Fruit fly (Drosophila melanogaster): Measurements from ENCODE around the gene Vps60.

Gene Vps60

dm6 chr3L:17652878-17653700 is 31.7 kb upstream of the Vps60 start (continued):
- TF ChIP-seq kay (GFP tag; optimal IDR thresholded peaks at IDR 0.05), result peak; percentile 15
- no peak for TF ChIP-seq CG31388 (GFP tag; optimal IDR thresholded peaks at IDR 0.05)
- no peak for TF ChIP-seq CG10431 (GFP tag; optimal IDR thresholded peaks at IDR 0.05)
- peak; percentile 26; the same call in 1 of the 3 replicates for TF ChIP-seq row (GFP tag; IDR thresholded peaks at IDR 0.05)
- no peak for TF ChIP-seq run (tag; optimal IDR thresholded peaks at IDR 0.05)
- TF ChIP-seq schlank (tag; optimal IDR thresholded peaks at IDR 0.05), result no peak
- TF ChIP-seq Bdp1 (GFP tag; optimal IDR thresholded peaks at IDR 0.05), result no peak
- no peak for TF ChIP-seq CG11723 (GFP tag; optimal IDR thresholded peaks at IDR 0.05)
- TF ChIP-seq CG31441 (GFP tag; IDR thresholded peaks at IDR 0.05), result no peak
- no peak for TF ChIP-seq CG3995 (GFP tag; optimal IDR thresholded peaks at IDR 0.05)
- peak; percentile 48 for TF ChIP-seq CG12299 (tag; optimal IDR thresholded peaks at IDR 0.05)
- peak; percentile 74 for TF ChIP-seq Max (GFP tag; optimal IDR thresholded peaks at IDR 0.05)
- peak; percentile 49 for TF ChIP-seq odd (GFP tag; optimal IDR thresholded peaks at IDR 0.05)
- no peak for TF ChIP-seq Hr51 (GFP tag; optimal IDR thresholded peaks at IDR 0.05)
- peak; percentile 69; the same call in 1 of the 2 replicates for TF ChIP-seq ranshi (GFP tag; IDR thresholded peaks at IDR 0.05)
- TF ChIP-seq mld (GFP tag; IDR thresholded peaks at IDR 0.05; ENCODE audit: partially characterized antibody), result no peak
- TF ChIP-seq zfh2 (GFP tag; optimal IDR thresholded peaks at IDR 0.05), result no peak
- no peak for TF ChIP-seq Dek (tag; optimal IDR thresholded peaks at IDR 0.05)
- TF ChIP-seq z (GFP tag; IDR thresholded peaks at IDR 0.05), result peak; percentile 71; the same call in 2 of the 3 replicates
- peak; percentile 64 for TF ChIP-seq H15 (GFP tag; IDR thresholded peaks at IDR 0.05)
- peak; percentile 74 for TF ChIP-seq CG3407 (GFP tag; optimal IDR thresholded peaks at IDR 0.05)
- TF ChIP-seq Lpt (GFP tag; optimal IDR thresholded peaks at IDR 0.05), result no peak
- no peak for TF ChIP-seq br (optimal IDR thresholded peaks at IDR 0.05)
- peak; percentile 70; the same call in 2 of the 3 replicates for TF ChIP-seq CG6175 (GFP tag; IDR thresholded peaks at IDR 0.05)
- no peak for TF ChIP-seq lola (GFP tag; optimal IDR thresholded peaks at IDR 0.05)
- TF ChIP-seq CG9797 (GFP tag; optimal IDR thresholded peaks at IDR 0.05), result no peak
- TF ChIP-seq CHES-1-like (GFP tag; optimal IDR thresholded peaks at IDR 0.05), result no peak
- no peak for TF ChIP-seq emc (GFP tag; optimal IDR thresholded peaks at IDR 0.05)
- TF ChIP-seq gt (GFP tag; IDR thresholded peaks at IDR 0.05), result no peak
- no peak for TF ChIP-seq wek (GFP tag; optimal IDR thresholded peaks at IDR 0.05)
- no peak for TF ChIP-seq Tbp (GFP tag; optimal IDR thresholded peaks at IDR 0.05)
- no peak for TF ChIP-seq crp (GFP tag; optimal IDR thresholded peaks at IDR 0.05)
- TF ChIP-seq CG43689 (GFP tag; IDR thresholded peaks at IDR 0.05), result no peak
- no peak for TF ChIP-seq hb (GFP tag; IDR thresholded peaks at IDR 0.05; ENCODE audit: partially characterized antibody)
- no peak for TF ChIP-seq CG8944 (GFP tag; optimal IDR thresholded peaks at IDR 0.05)
- peak; percentile 69 for TF ChIP-seq eyg (GFP tag; optimal IDR thresholded peaks at IDR 0.05)
- peak; percentile 75 for TF ChIP-seq CG15514 (GFP tag; optimal IDR thresholded peaks at IDR 0.05)
- TF ChIP-seq CG9437 (GFP tag; optimal IDR thresholded peaks at IDR 0.05), result no peak
- TF ChIP-seq gce (GFP tag; IDR thresholded peaks at IDR 0.05), result peak; percentile 78
- TF ChIP-seq CG34422 (GFP tag; IDR thresholded peaks at IDR 0.05), result peak; percentile 23; the same call in 1 of the 3 replicates
- TF ChIP-seq CrebB (tag; optimal IDR thresholded peaks at IDR 0.05), result no peak
- TF ChIP-seq Fer2 (tag; optimal IDR thresholded peaks at IDR 0.05), result no peak
- peak; percentile 88 for TF ChIP-seq lbe (GFP tag; optimal IDR thresholded peaks at IDR 0.05)
- TF ChIP-seq gcm (GFP tag; optimal IDR thresholded peaks at IDR 0.05), result no peak
- TF ChIP-seq pfk (GFP tag; optimal IDR thresholded peaks at IDR 0.05), result peak; percentile 34
- TF ChIP-seq CG1529 (GFP tag; optimal IDR thresholded peaks at IDR 0.05), result peak; percentile 63
- TF ChIP-seq CG13894 (tag; optimal IDR thresholded peaks at IDR 0.05), result peak; percentile 59
- TF ChIP-seq nerfin-2 (GFP tag; IDR thresholded peaks at IDR 0.05; ENCODE audit: partially characterized antibody), result no peak
- TF ChIP-seq PHDP (tag; optimal IDR thresholded peaks at IDR 0.05), result peak; percentile 54

Data from whole organism, embryonic.